Comparison of ENCODE assay signal across 6 fruit fly cellular contexts in genomic region chr3L:18800100-18800841, dm6.
TF ChIP-seq lines count a peak whose summit lies in the region.

No protein-coding gene starts in this region.

- TF ChIP-seq CTCF in whole organism, embryonic (GFP tag; optimal IDR thresholded peaks at IDR 0.05; lab: Kevin White, UChicago) = no peak

TF ChIP-seq in whole organism, 6 proteins besides CTCF, POLR2A, EP300 and RAD21:
- TF ChIP-seq usp (GFP tag; optimal IDR thresholded peaks at IDR 0.05; lab: Kevin White, UChicago) (no peak), CG8478 (optimal IDR thresholded peaks at IDR 0.05; lab: Kevin White, UChicago) (no peak), Dll (optimal IDR thresholded peaks at IDR 0.05; lab: Kevin White, UChicago) (peak; percentile 13)
TF ChIP-seq in whole organism: peak in this region for 1.

TF ChIP-seq in whole organism, adult, 20 proteins besides CTCF, POLR2A, EP300 and RAD21 (continues in another document):
- TF ChIP-seq CG12768 (GFP tag; optimal IDR thresholded peaks at IDR 0.05; lab: Kevin White, UChicago) (no peak), tj (GFP tag; optimal IDR thresholded peaks at IDR 0.05; lab: Kevin White, UChicago) (peak; percentile 10), CG33017 (tag; optimal IDR thresholded peaks at IDR 0.05; lab: Kevin White, UChicago) (peak; percentile 37), kay (GFP tag; lab: Kevin White, UChicago; ENCODE audit: borderline replicate concordance) (peak; percentile 98), cic (GFP tag; optimal IDR thresholded peaks at IDR 0.05; lab: Kevin White, UChicago) (peak; percentile 70), CG5204 (GFP tag; optimal IDR thresholded peaks at IDR 0.05; lab: Kevin White, UChicago) (no peak), CG7045 (GFP tag; optimal IDR thresholded peaks at IDR 0.05; lab: Kevin White, UChicago) (no peak), Hr96 (GFP tag; optimal IDR thresholded peaks at IDR 0.05; lab: Kevin White, UChicago) (no peak), pad (GFP tag; optimal IDR thresholded peaks at IDR 0.05; lab: Kevin White, UChicago) (peak; percentile 82), toe (GFP tag; optimal IDR thresholded peaks at IDR 0.05; lab: Kevin White, UChicago) (no peak), CG14711 (tag; optimal IDR thresholded peaks at IDR 0.05; lab: Kevin White, UChicago) (no peak), Crg-1 (GFP tag; optimal IDR thresholded peaks at IDR 0.05; lab: Kevin White, UChicago) (no peak), ovo (GFP tag; optimal IDR thresholded peaks at IDR 0.05; lab: Kevin White, UChicago) (no peak), cnc (optimal IDR thresholded peaks at IDR 0.05; lab: Kevin White, UChicago) (no peak), Mnt (GFP tag; optimal IDR thresholded peaks at IDR 0.05; lab: Kevin White, UChicago) (peak; percentile 69), CG11617 (GFP tag; optimal IDR thresholded peaks at IDR 0.05; lab: Kevin White, UChicago) (no peak), CG7101 (tag; optimal IDR thresholded peaks at IDR 0.05; lab: Kevin White, UChicago) (no peak), bab1 (GFP tag; optimal IDR thresholded peaks at IDR 0.05; lab: Kevin White, UChicago) (no peak)

TF ChIP-seq in whole organism, embryonic, 481 proteins besides CTCF, POLR2A, EP300 and RAD21 (continues in another document):
- TF ChIP-seq CG14710 (tag; optimal IDR thresholded peaks at IDR 0.05; lab: Kevin White, UChicago) (no peak), Blimp-1 (GFP tag; optimal IDR thresholded peaks at IDR 0.05; lab: Kevin White, UChicago) (peak; percentile 100), ci (GFP tag; IDR thresholded peaks at IDR 0.05; lab: Robert Waterston, UW) (peak; percentile 48; the same call in 1 of the 3 replicates), gem (tag; optimal IDR thresholded peaks at IDR 0.05; lab: Kevin White, UChicago) (no peak), CG33557 (GFP tag; optimal IDR thresholded peaks at IDR 0.05; lab: Kevin White, UChicago) (peak; percentile 50), CG10431 (GFP tag; optimal IDR thresholded peaks at IDR 0.05; lab: Kevin White, UChicago) (peak; percentile 29), pum (GFP tag; optimal IDR thresholded peaks at IDR 0.05; lab: Kevin White, UChicago) (no peak), CG1832 (GFP tag; optimal IDR thresholded peaks at IDR 0.05; lab: Kevin White, UChicago) (peak; percentile 72), ERR (GFP tag; optimal IDR thresholded peaks at IDR 0.05; lab: Kevin White, UChicago) (no peak), Deaf1 (tag; optimal IDR thresholded peaks at IDR 0.05; lab: Kevin White, UChicago) (peak; percentile 16), lab (GFP tag; optimal IDR thresholded peaks at IDR 0.05; lab: Kevin White, UChicago) (peak; percentile 3), Ets65A (GFP tag; lab: Kevin White, UChicago) (peak; percentile 9), Eip74EF (GFP tag; optimal IDR thresholded peaks at IDR 0.05; lab: Kevin White, UChicago) (peak in 1 of 2 experiments; percentile 35), otp (GFP tag; IDR thresholded peaks at IDR 0.05; lab: Robert Waterston, UW) (0 out of 3 replicates have a peak, but pooled peaks have one; percentile 34), nom (GFP tag; optimal IDR thresholded peaks at IDR 0.05; lab: Kevin White, UChicago) (peak; percentile 54), lbe (GFP tag; optimal IDR thresholded peaks at IDR 0.05; lab: Kevin White, UChicago) (peak; percentile 23), shn (GFP tag; optimal IDR thresholded peaks at IDR 0.05; lab: Kevin White, UChicago) (no peak), lmd (GFP tag; IDR thresholded peaks at IDR 0.05; lab: Robert Waterston, UW) (no peak)

TF ChIP-seq in whole organism, prepupa, 60 proteins besides CTCF, POLR2A, EP300 and RAD21 (continues in another document):
- TF ChIP-seq Gug (GFP tag; IDR thresholded peaks at IDR 0.05; lab: Robert Waterston, UW) (no peak), CG6792 (GFP tag; optimal IDR thresholded peaks at IDR 0.05; lab: Kevin White, UChicago) (no peak), CG11294 (GFP tag; IDR thresholded peaks at IDR 0.05; lab: Robert Waterston, UW) (no peak), cyc (GFP tag; optimal IDR thresholded peaks at IDR 0.05; lab: Kevin White, UChicago) (no peak), CG11902 (GFP tag; optimal IDR thresholded peaks at IDR 0.05; lab: Kevin White, UChicago) (no peak), CG9139 (GFP tag; optimal IDR thresholded peaks at IDR 0.05; lab: Kevin White, UChicago) (no peak), CG10669 (GFP tag; optimal IDR thresholded peaks at IDR 0.05; lab: Kevin White, UChicago) (no peak), CG4318 (GFP tag; optimal IDR thresholded peaks at IDR 0.05; lab: Kevin White, UChicago) (no peak), eg (GFP tag; IDR thresholded peaks at IDR 0.05; lab: Robert Waterston, UW) (peak; percentile 67; the same call in 2 of the 3 replicates), dsx (GFP tag; optimal IDR thresholded peaks at IDR 0.05; lab: Kevin White, UChicago; ENCODE audit: poor library complexity, severe bottlenecking) (peak; percentile 28), CG16779 (tag; optimal IDR thresholded peaks at IDR 0.05; lab: Kevin White, UChicago) (peak; percentile 9), Eip75B (GFP tag; optimal IDR thresholded peaks at IDR 0.05; lab: Kevin White, UChicago) (peak; percentile 74), CG8632 (GFP tag; optimal IDR thresholded peaks at IDR 0.05; lab: Kevin White, UChicago) (no peak), svp (GFP tag; lab: Kevin White, UChicago) (peak; percentile 42), Sox14 (GFP tag; optimal IDR thresholded peaks at IDR 0.05; lab: Kevin White, UChicago) (peak; percentile 3), Eip78C (GFP tag; lab: Kevin White, UChicago) (peak; percentile 26), CG6854 (GFP tag; optimal IDR thresholded peaks at IDR 0.05; lab: Kevin White, UChicago) (peak; percentile 18), Hr38 (GFP tag; optimal IDR thresholded peaks at IDR 0.05; lab: Kevin White, UChicago) (no peak), esn (GFP tag; optimal IDR thresholded peaks at IDR 0.05; lab: Kevin White, UChicago) (no peak), spab (GFP tag; optimal IDR thresholded peaks at IDR 0.05; lab: Kevin White, UChicago) (no peak)

TF ChIP-seq in whole organism, pupa, 21 proteins besides CTCF, POLR2A, EP300 and RAD21:
- TF ChIP-seq D1 (tag; optimal IDR thresholded peaks at IDR 0.05; lab: Kevin White, UChicago) (no peak), CG9948 (tag; optimal IDR thresholded peaks at IDR 0.05; lab: Kevin White, UChicago) (no peak), CG4496 (GFP tag; IDR thresholded peaks at IDR 0.05; lab: Robert Waterston, UW) (peak; percentile 70), Pif1B (GFP tag; optimal IDR thresholded peaks at IDR 0.05; lab: Kevin White, UChicago) (peak; percentile 44), Snoo (tag; optimal IDR thresholded peaks at IDR 0.05; lab: Kevin White, UChicago) (no peak), rn (GFP tag; IDR thresholded peaks at IDR 0.05; lab: Robert Waterston, UW) (no peak), CG10348 (GFP tag; IDR thresholded peaks at IDR 0.05; lab: Robert Waterston, UW) (no peak), gl (tag; optimal IDR thresholded peaks at IDR 0.05; lab: Kevin White, UChicago) (peak; percentile 40), CG32121 (GFP tag; IDR thresholded peaks at IDR 0.05; lab: Robert Waterston, UW) (peak; percentile 40; the same call in 1 of the 2 replicates), Pif1A (GFP tag; optimal IDR thresholded peaks at IDR 0.05; lab: Kevin White, UChicago) (no peak), CG12605 (GFP tag; IDR thresholded peaks at IDR 0.05; lab: Robert Waterston, UW) (peak; percentile 54), EcR (GFP tag; optimal IDR thresholded peaks at IDR 0.05; lab: Kevin White, UChicago) (peak; percentile 51), CG34367 (tag; optimal IDR thresholded peaks at IDR 0.05; lab: Kevin White, UChicago) (peak; percentile 0), Ets98B (GFP tag; IDR thresholded peaks at IDR 0.05; lab: Robert Waterston, UW) (peak; percentile 31), fd96Ca (GFP tag; IDR thresholded peaks at IDR 0.05; lab: Robert Waterston, UW) (peak; percentile 51), CG8301 (tag; optimal IDR thresholded peaks at IDR 0.05; lab: Kevin White, UChicago) (peak; percentile 45), CG17806 (tag; optimal IDR thresholded peaks at IDR 0.05; lab: Kevin White, UChicago) (no peak), CG14655 (GFP tag; optimal IDR thresholded peaks at IDR 0.05; lab: Kevin White, UChicago) (peak; percentile 52), CG15710 (tag; optimal IDR thresholded peaks at IDR 0.05; lab: Kevin White, UChicago) (no peak), CG13204 (GFP tag; optimal IDR thresholded peaks at IDR 0.05; lab: Kevin White, UChicago) (peak; percentile 58), CG8159 (tag; optimal IDR thresholded peaks at IDR 0.05; lab: Kevin White, UChicago) (no peak)

TF ChIP-seq in whole organism, wandering third instar larva, 38 proteins besides CTCF, POLR2A, EP300 and RAD21:
- peak; percentile 66 for TF ChIP-seq sage (GFP tag; optimal IDR thresholded peaks at IDR 0.05; lab: Kevin White, UChicago)
- no peak for TF ChIP-seq CG32264 (GFP tag; optimal IDR thresholded peaks at IDR 0.05; lab: Kevin White, UChicago)
- TF ChIP-seq woc (GFP tag; optimal IDR thresholded peaks at IDR 0.05; lab: Kevin White, UChicago) = no peak
- TF ChIP-seq HLH106 (tag; optimal IDR thresholded peaks at IDR 0.05; lab: Kevin White, UChicago) = no peak
- TF ChIP-seq Hnf4 (GFP tag; optimal IDR thresholded peaks at IDR 0.05; lab: Kevin White, UChicago) = no peak
- TF ChIP-seq dsf (GFP tag; optimal IDR thresholded peaks at IDR 0.05; lab: Kevin White, UChicago; ENCODE audit: borderline replicate concordance) = no peak
- no peak for TF ChIP-seq lola (GFP tag; optimal IDR thresholded peaks at IDR 0.05; lab: Kevin White, UChicago)
- no peak for TF ChIP-seq N (GFP tag; optimal IDR thresholded peaks at IDR 0.05; lab: Kevin White, UChicago)
- TF ChIP-seq brk (GFP tag; optimal IDR thresholded peaks at IDR 0.05; lab: Kevin White, UChicago) = peak; percentile 22
- peak in 1 of 2 experiments; percentile 6 for TF ChIP-seq foxo (GFP tag; optimal IDR thresholded peaks at IDR 0.05; lab: Kevin White, UChicago)
- peak; percentile 64 for TF ChIP-seq psq (GFP tag; optimal IDR thresholded peaks at IDR 0.05; lab: Kevin White, UChicago)
- TF ChIP-seq dl (GFP tag; optimal IDR thresholded peaks at IDR 0.05; lab: Kevin White, UChicago; ENCODE audit: insufficient read depth in 1 of 2, partially characterized antibody in 2 of 2) = no peak
- peak; percentile 48 for TF ChIP-seq Rel (GFP tag; optimal IDR thresholded peaks at IDR 0.05; lab: Kevin White, UChicago)
- no peak for TF ChIP-seq Rel (tag; optimal IDR thresholded peaks at IDR 0.05; lab: Kevin White, UChicago)
- peak; percentile 0 for TF ChIP-seq Dif (GFP tag; optimal IDR thresholded peaks at IDR 0.05; lab: Kevin White, UChicago; ENCODE audit: partially characterized antibody)
- no peak for TF ChIP-seq CG9705 (GFP tag; optimal IDR thresholded peaks at IDR 0.05; lab: Kevin White, UChicago)
- no peak for TF ChIP-seq OdsH (GFP tag; optimal IDR thresholded peaks at IDR 0.05; lab: Kevin White, UChicago)
- TF ChIP-seq Vsx2 (GFP tag; optimal IDR thresholded peaks at IDR 0.05; lab: Kevin White, UChicago; ENCODE audit: partially characterized antibody) = peak; percentile 68
- TF ChIP-seq Hr83 (GFP tag; optimal IDR thresholded peaks at IDR 0.05; lab: Kevin White, UChicago; ENCODE audit: poor library complexity, severe bottlenecking) = no peak
- TF ChIP-seq jim (GFP tag; optimal IDR thresholded peaks at IDR 0.05; lab: Kevin White, UChicago) = peak; percentile 12
